Worm (Caenorhabditis elegans): ENCODE results near the gene C29E4.11.

DNA sequence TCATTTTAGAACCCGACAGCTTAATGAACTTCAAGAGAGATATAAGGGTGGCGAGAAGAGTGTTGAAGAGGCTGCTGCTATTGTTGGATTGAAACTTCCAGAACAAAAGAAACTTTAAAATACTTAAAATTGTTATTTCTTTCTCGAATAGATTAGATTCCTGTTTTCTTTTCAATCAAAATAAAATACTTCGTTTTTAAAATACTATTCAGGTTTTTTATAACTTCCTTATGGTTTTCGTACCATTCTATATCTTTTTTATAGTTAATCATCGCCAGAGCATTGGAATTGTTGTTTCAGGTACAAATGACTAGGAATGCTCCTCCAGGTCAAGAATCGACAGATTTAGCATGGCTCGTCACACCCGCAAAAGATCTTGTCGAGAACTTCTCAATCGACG lies 16.5 kb downstream of the C29E4.11 start, which contains the start of gene kle-2:
- TF ChIP-seq sea-1 (GFP tag; conservative IDR thresholded peaks at IDR 0.05) = no peak
- TF ChIP-seq aly-1 (tag; optimal IDR thresholded peaks at IDR 0.05) = no peak
- TF ChIP-seq F13C5.2 (tag; optimal IDR thresholded peaks at IDR 0.05) = no peak
- no peak for TF ChIP-seq hnd-1 (tag; optimal IDR thresholded peaks at IDR 0.05)

Data from whole organism, early embryonic.